Worm (Caenorhabditis elegans): ENCODE measurements around the gene pid-1.

DNA sequence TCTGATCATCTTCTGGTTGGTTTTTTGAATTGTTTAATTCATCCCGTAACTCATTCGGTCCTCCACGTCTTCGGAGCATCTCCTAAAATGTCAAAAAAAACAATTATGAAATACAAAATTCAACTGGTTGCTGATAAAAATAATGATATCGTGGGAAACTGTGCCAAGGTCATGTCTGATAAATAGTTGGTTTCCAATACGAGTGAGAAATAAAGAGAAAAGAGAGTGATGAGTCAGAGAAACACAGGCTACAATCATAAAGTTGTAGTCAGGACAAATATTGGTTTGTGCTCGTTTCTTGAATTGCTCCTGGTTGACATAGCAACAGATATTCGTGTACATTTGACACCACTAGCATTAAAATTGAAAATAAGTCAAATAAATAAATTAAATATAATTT is 14.8 kb upstream of the pid-1 start, which contains the start of gene B0495.7:
- no peak for TF ChIP-seq Y48G9A.11 (GFP tag; IDR thresholded peaks at IDR 0.05)
- TF ChIP-seq ztf-11 (tag; optimal IDR thresholded peaks at IDR 0.05) = no peak
- TF ChIP-seq nhr-28 (tag; optimal IDR thresholded peaks at IDR 0.05) = peak; percentile 93
- no peak for TF ChIP-seq nhr-42 (GFP tag; IDR thresholded peaks at IDR 0.05)
- TF ChIP-seq mdt-29 (GFP tag; IDR thresholded peaks at IDR 0.05) = no peak
- no peak for TF ChIP-seq egl-27 (tag; optimal IDR thresholded peaks at IDR 0.05)
- TF ChIP-seq spr-1 (tag; optimal IDR thresholded peaks at IDR 0.05) = no peak
- TF ChIP-seq ceh-28 (tag; optimal IDR thresholded peaks at IDR 0.05) = no peak
- TF ChIP-seq snpc-4 (tag; optimal IDR thresholded peaks at IDR 0.05) = no peak
- TF ChIP-seq ama-1 (optimal IDR thresholded peaks at IDR 0.05) = no peak
- TF ChIP-seq Y5F2A.4 (GFP tag; optimal IDR thresholded peaks at IDR 0.05) = no peak
- no peak for TF ChIP-seq ceh-82 (tag; optimal IDR thresholded peaks at IDR 0.05)
